Worm (Caenorhabditis elegans): ENCODE data around the gene F26F12.2.
A peak's percentile ranks its signal among the peaks of the same experiment; 100 is the strongest.

Gene F26F12.2

DNA sequence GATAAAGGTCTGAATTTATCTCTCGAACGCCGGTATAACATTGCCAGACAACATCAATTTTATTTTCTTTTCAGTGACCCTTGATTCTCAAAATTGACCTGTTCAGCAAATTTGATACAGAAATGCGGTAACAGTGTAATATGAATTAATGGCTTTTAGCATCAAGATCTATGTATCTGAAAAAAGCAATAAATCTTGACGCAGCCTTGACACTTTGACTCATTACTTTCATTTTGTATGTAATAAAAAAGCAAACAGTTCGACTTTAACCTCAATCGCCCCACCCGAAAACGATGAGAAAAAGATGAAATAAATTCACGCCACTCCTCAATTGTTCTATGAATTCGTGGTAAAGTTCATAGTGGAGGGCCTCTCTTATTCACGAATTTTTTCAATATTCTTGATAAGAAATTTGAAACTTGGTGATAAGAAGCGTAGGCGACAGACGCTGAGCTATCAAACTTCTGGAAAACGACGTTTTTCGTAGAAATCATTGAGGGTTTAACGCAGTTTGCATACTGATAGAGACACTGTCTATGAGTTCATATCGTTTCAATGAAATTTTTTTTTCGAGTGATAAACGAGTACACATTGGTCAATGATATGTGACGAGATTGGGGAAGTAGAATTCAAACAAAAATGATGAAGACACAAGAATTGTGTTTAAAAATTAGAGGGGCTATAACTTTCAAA lies 16.8 kb downstream of the F26F12.2 start:
- no peak for TF ChIP-seq elt-1 (tag; optimal IDR thresholded peaks at IDR 0.05)
- TF ChIP-seq nhr-237 (tag; optimal IDR thresholded peaks at IDR 0.05) = no peak
- no peak for TF ChIP-seq mab-5 (tag; optimal IDR thresholded peaks at IDR 0.05)
- TF ChIP-seq unc-55 (GFP tag; optimal IDR thresholded peaks at IDR 0.05) = no peak
- no peak for TF ChIP-seq zag-1 (tag; optimal IDR thresholded peaks at IDR 0.05)
- TF ChIP-seq nhr-11 (tag; optimal IDR thresholded peaks at IDR 0.05) = no peak
- TF ChIP-seq Y55F3AM.14 (GFP tag; optimal IDR thresholded peaks at IDR 0.05) = no peak
- no peak for TF ChIP-seq mbf-1 (tag; optimal IDR thresholded peaks at IDR 0.05)
- TF ChIP-seq nhr-129 (tag; optimal IDR thresholded peaks at IDR 0.05) = no peak
- no peak for TF ChIP-seq ceh-16 (tag; optimal IDR thresholded peaks at IDR 0.05)
- TF ChIP-seq peb-1 (tag; optimal IDR thresholded peaks at IDR 0.05) = no peak
- no peak for TF ChIP-seq gmeb-1 (tag; optimal IDR thresholded peaks at IDR 0.05)
- TF ChIP-seq ztf-11 (tag; optimal IDR thresholded peaks at IDR 0.05) = no peak
- no peak for TF ChIP-seq ztf-4 (tag; optimal IDR thresholded peaks at IDR 0.05)
- TF ChIP-seq snpc-4 (tag; optimal IDR thresholded peaks at IDR 0.05) = no peak
- no peak for TF ChIP-seq nhr-12 (tag; optimal IDR thresholded peaks at IDR 0.05)
- no peak for TF ChIP-seq ceh-82 (tag; optimal IDR thresholded peaks at IDR 0.05)
- peak; percentile 54 for TF ChIP-seq nhr-25 (tag; optimal IDR thresholded peaks at IDR 0.05)
- TF ChIP-seq C34F6.9 (tag; optimal IDR thresholded peaks at IDR 0.05) = no peak
- no peak for TF ChIP-seq dmd-4 (tag; optimal IDR thresholded peaks at IDR 0.05)
- TF ChIP-seq unc-39 (tag; optimal IDR thresholded peaks at IDR 0.05) = no peak
- TF ChIP-seq egl-27 (tag; optimal IDR thresholded peaks at IDR 0.05) = no peak
- peak; percentile 79 for TF ChIP-seq sma-9 (GFP tag; optimal IDR thresholded peaks at IDR 0.05)
- TF ChIP-seq sma-9 (tag; optimal IDR thresholded peaks at IDR 0.05) = no peak
- no peak for TF ChIP-seq unc-62 (GFP tag; optimal IDR thresholded peaks at IDR 0.05)
- no peak for TF ChIP-seq mdl-1 (tag; optimal IDR thresholded peaks at IDR 0.05)
- peak; percentile 47 for TF ChIP-seq blmp-1 (tag; optimal IDR thresholded peaks at IDR 0.05; ENCODE audit: insufficient read depth)
- TF ChIP-seq lsy-2 (tag; optimal IDR thresholded peaks at IDR 0.05) = no peak
- TF ChIP-seq sem-4 (tag; optimal IDR thresholded peaks at IDR 0.05) = no peak
- TF ChIP-seq nhr-6 (tag; optimal IDR thresholded peaks at IDR 0.05) = no peak
- TF ChIP-seq lin-13 (GFP tag; optimal IDR thresholded peaks at IDR 0.05) = no peak
- TF ChIP-seq R02D3.7 (tag; optimal IDR thresholded peaks at IDR 0.05) = no peak
- no peak for TF ChIP-seq ZK546.5 (tag; optimal IDR thresholded peaks at IDR 0.05)
- TF ChIP-seq crh-2 (tag; optimal IDR thresholded peaks at IDR 0.05) = peak; percentile 29
- TF ChIP-seq fos-1 (tag; optimal IDR thresholded peaks at IDR 0.05) = peak; percentile 87
- TF ChIP-seq sma-3 (GFP tag; optimal IDR thresholded peaks at IDR 0.05) = peak; percentile 72

DNA sequence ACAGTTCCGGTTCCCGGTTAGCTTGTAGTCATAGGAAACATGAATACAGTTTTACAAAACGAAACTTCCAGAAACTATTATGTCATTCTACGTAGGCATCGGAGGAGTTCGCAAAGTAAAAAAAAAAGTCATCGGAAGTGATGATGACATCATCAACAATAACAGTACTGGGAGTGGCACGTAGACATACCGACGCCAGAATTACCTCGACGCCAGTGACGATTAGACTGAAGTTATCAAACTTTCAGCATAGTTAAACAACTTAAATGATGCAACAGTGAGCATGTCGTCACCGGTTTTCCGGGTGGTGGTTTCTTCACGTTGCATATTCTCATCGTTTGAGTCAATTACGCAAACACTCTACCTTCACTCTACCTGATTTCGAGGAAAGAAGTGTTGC lies 18.0 kb downstream of the F26F12.2 start:
- TF ChIP-seq nhr-129 (tag; optimal IDR thresholded peaks at IDR 0.05) (peak; percentile 15), sma-9 (GFP tag; optimal IDR thresholded peaks at IDR 0.05) (peak; percentile 69), sma-9 (tag; optimal IDR thresholded peaks at IDR 0.05) (no peak), sma-3 (GFP tag; optimal IDR thresholded peaks at IDR 0.05) (peak; percentile 90), alr-1 (tag; optimal IDR thresholded peaks at IDR 0.05) (no peak)

DNA sequence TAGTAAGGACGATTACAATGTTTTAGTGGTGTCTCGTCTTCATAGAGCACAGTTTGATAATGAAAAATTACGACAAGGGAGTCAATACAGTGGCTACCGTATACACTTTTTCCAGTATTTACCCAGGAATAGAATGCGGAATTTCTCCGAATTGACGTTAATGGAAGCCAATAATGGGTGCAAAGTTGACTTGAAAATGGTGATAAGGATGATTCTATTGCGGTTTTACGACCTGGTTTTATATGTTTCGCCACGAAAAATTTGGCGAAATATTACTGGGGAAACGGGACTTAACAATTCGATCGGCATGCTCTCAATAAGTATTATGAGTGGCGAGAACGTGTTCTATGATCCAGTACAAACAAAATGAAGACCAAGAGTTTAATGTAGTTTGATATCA lies 18.5 kb downstream of the F26F12.2 start:
- no peak for TF ChIP-seq gmeb-1 (tag; optimal IDR thresholded peaks at IDR 0.05)
- TF ChIP-seq sma-9 (GFP tag; optimal IDR thresholded peaks at IDR 0.05) = peak; percentile 54
- no peak for TF ChIP-seq sma-9 (tag; optimal IDR thresholded peaks at IDR 0.05)
- no peak for TF ChIP-seq alr-1 (tag; optimal IDR thresholded peaks at IDR 0.05)

DNA sequence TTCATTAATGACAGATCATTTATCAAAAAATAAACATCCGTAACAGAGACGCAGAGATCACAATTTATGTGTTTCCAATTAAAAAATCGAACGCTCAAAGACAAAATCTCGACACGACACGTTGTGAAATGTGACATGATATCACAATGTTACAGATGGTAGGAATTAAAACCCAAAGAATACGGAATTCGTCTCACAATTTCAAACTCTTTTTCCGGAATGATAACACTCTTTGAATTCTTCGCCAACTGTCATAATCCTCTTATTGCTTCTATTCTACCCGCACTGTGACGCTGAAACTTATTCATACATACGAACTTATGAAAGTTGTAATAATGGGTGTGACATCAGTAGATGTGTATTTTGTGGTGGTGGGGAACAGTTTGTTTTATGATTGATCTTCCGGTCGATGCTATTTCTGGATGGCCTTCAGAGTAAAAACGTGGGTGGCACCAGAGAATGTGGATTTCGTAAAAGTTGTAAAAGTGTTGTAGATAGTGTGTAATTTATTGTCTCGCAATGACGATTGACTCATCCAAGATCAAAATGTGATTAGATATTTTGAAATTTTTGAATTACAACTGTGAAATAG lies 21.8 kb downstream of the F26F12.2 start:
- TF ChIP-seq fos-1 (tag; optimal IDR thresholded peaks at IDR 0.05) (peak; percentile 63), crh-2 (tag; optimal IDR thresholded peaks at IDR 0.05) (peak; percentile 5), nhr-12 (tag; optimal IDR thresholded peaks at IDR 0.05) (no peak), nhr-77 (tag; optimal IDR thresholded peaks at IDR 0.05) (no peak), sma-9 (GFP tag; optimal IDR thresholded peaks at IDR 0.05) (peak; percentile 57), sma-9 (tag; optimal IDR thresholded peaks at IDR 0.05) (no peak), nhr-21 (tag; optimal IDR thresholded peaks at IDR 0.05) (no peak)
